Worm (Caenorhabditis elegans): ENCODE measurements around the gene F47B10.5.

DNA sequence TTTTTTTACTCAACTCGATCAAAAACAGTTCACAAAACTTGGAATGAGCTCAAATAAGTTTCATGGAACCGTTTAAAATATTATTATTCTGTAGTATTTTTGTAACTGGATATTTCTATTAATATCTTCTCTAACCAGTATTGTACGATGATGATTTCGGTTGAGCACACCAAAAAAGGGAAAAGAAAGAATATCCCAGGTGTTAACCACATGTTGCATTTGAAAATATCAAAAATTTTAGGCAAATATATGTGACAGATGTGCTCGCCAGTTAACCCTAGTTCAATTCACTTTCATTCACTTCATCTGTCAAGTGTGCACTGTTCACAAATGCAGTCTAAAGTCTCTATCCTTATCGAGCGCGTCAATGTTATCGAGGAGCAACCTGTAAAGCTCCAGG lies 609 bp upstream of the F47B10.5 start, which contains the start of gene F47B10.4:
- TF ChIP-seq skn-1 (tag; optimal IDR thresholded peaks at IDR 0.05) (no peak), alr-1 (tag; optimal IDR thresholded peaks at IDR 0.05) (no peak), nhr-237 (tag; optimal IDR thresholded peaks at IDR 0.05) (no peak), aly-2 (tag; optimal IDR thresholded peaks at IDR 0.05) (no peak), unc-62 (GFP tag; optimal IDR thresholded peaks at IDR 0.05) (no peak), nhr-11 (tag; optimal IDR thresholded peaks at IDR 0.05) (no peak), snpc-4 (tag; optimal IDR thresholded peaks at IDR 0.05) (no peak), crh-2 (tag; optimal IDR thresholded peaks at IDR 0.05) (no peak), elt-1 (tag; optimal IDR thresholded peaks at IDR 0.05) (no peak), ceh-82 (tag; optimal IDR thresholded peaks at IDR 0.05) (no peak), egl-27 (tag; optimal IDR thresholded peaks at IDR 0.05) (no peak), nhr-25 (tag; optimal IDR thresholded peaks at IDR 0.05) (no peak), lin-39 (tag; optimal IDR thresholded peaks at IDR 0.05) (no peak), lin-11 (tag; optimal IDR thresholded peaks at IDR 0.05) (no peak)
